Worm (Caenorhabditis elegans) whole organism, L4 larva: ENCODE measurements around the gene T04A6.3.

Experiments used
- D1046.2 ChIP-seq: fragments of 200-800 bp; sonication (Bioruptor generic); IDR thresholded peaks from 2 replicates; pipeline ENCODE4 v1.3.6; 2022; ENCODE audit warnings: missing genetic modification characterization, missing compliant biosample characterization
- F10B5.3 ChIP-seq: sonication (generic microtip); optimal IDR thresholded peaks from 2 replicates; lab custom pipeline; 2016; ENCODE audit warnings: mild to moderate bottlenecking, missing genetic modification characterization, missing compliant biosample characterization
- T20F7.1 ChIP-seq: fragments of 200-800 bp; sonication (Bioruptor generic); optimal IDR thresholded peaks from 2 replicates; lab custom pipeline; 2018; ENCODE audit warnings: mild to moderate bottlenecking, missing genetic modification characterization, missing compliant biosample characterization
- Y105C5A.15 ChIP-seq: fragments of 200-800 bp; sonication (Bioruptor generic); IDR thresholded peaks from 2 replicates; pipeline ENCODE4 v1.3.6; 2022; ENCODE audit warnings: missing genetic modification characterization, missing compliant biosample characterization
- Y48G9A.11 ChIP-seq: fragments of 200-800 bp; sonication (Bioruptor generic); IDR thresholded peaks from 2 replicates; pipeline ENCODE4 v1.3.6; 2022; ENCODE audit warnings: missing genetic modification reagents, missing genetic modification characterization, missing compliant biosample characterization
- ZK546.5 ChIP-seq, 2 experiments: sonication (generic microtip); optimal IDR thresholded peaks; 2 replicates each; lab custom pipeline; 2017; ENCODE audit warnings: missing biosample characterization in 2 of 2, missing genetic modification characterization in 2 of 2
- aha-1 ChIP-seq: fragments of 150-350 bp; peaks from one replicate; lab custom pipeline; 2014; ENCODE audit warnings: missing biosample characterization, missing genetic modification characterization
- aly-2 ChIP-seq: sonication (generic microtip); optimal IDR thresholded peaks from 2 replicates; lab custom pipeline; 2018; ENCODE audit warnings: missing biosample characterization, missing genetic modification characterization
- ama-1 ChIP-seq: fragments of 150-350 bp; optimal IDR thresholded peaks from 2 replicates; lab custom pipeline; 2014; ENCODE audit warnings: inconsistent platforms, mixed read lengths
- arid-1 ChIP-seq: fragments of 200-800 bp; sonication (Bioruptor generic); conservative IDR thresholded peaks from 2 replicates; pipeline ENCODE4 v1.3.6; 2022; ENCODE audit warnings: missing genetic modification reagents, missing genetic modification characterization, missing compliant biosample characterization
- attf-4 ChIP-seq: sonication (generic microtip); optimal IDR thresholded peaks from 3 replicates; lab custom pipeline; 2017; ENCODE audit warnings: missing biosample characterization, missing genetic modification characterization
- ctbp-1 ChIP-seq: fragments of 200-800 bp; sonication (Bioruptor generic); IDR thresholded peaks from 2 replicates; pipeline ENCODE4 v1.3.6; 2022; ENCODE audit warnings: missing genetic modification reagents, missing genetic modification characterization, missing compliant biosample characterization
- daf-8 ChIP-seq: fragments of 200-800 bp; sonication (Bioruptor generic); IDR thresholded peaks from 2 replicates; pipeline ENCODE4 v1.3.6; 2022; ENCODE audit warnings: missing genetic modification characterization, missing compliant biosample characterization
- dmd-9 ChIP-seq: fragments of 200-800 bp; sonication (Bioruptor generic); IDR thresholded peaks from 2 replicates; pipeline ENCODE4 v1.3.6; 2022; ENCODE audit warnings: missing genetic modification reagents, missing genetic modification characterization, missing compliant biosample characterization
- egl-43 ChIP-seq: fragments of 200-800 bp; sonication (Bioruptor generic); IDR thresholded peaks from 2 replicates; pipeline ENCODE4 v1.3.6; 2022; ENCODE audit warnings: missing genetic modification reagents, missing genetic modification characterization, missing compliant biosample characterization
- hlh-11 ChIP-seq: fragments of 200-800 bp; sonication (Bioruptor generic); optimal IDR thresholded peaks from 2 replicates; lab custom pipeline; 2018; ENCODE audit warnings: mild to moderate bottlenecking, missing genetic modification characterization, missing compliant biosample characterization
- hlh-30 ChIP-seq: sonication (generic microtip); optimal IDR thresholded peaks from 2 replicates; lab custom pipeline; 2017; ENCODE audit warnings: antibody characterized with exemption, mild to moderate bottlenecking, missing genetic modification characterization, missing compliant biosample characterization; ENCODE audit not compliant: insufficient read depth
- lin-13 ChIP-seq: fragments of 150-350 bp; optimal IDR thresholded peaks from 2 replicates; lab custom pipeline; 2014; ENCODE audit warnings: missing biosample characterization, missing genetic modification reagents, missing genetic modification characterization
- lin-38 ChIP-seq: fragments of 200-800 bp; sonication (Bioruptor generic); IDR thresholded peaks from 2 replicates; pipeline ENCODE4 v1.3.6; 2022; ENCODE audit warnings: missing genetic modification reagents, missing genetic modification characterization, missing compliant biosample characterization
- lin-39 ChIP-seq: fragments of 150-350 bp; optimal IDR thresholded peaks from 2 replicates; lab custom pipeline; 2014; ENCODE audit warnings: missing biosample characterization, missing genetic modification reagents, missing genetic modification characterization
- lsy-2 ChIP-seq, 2 experiments: fragments of 150-350 bp in 1 of 2; sonication (generic microtip) in 1 of 2; optimal IDR thresholded peaks; 2 replicates each; lab custom pipeline; 2014 to 2017; ENCODE audit warnings: missing biosample characterization in 2 of 2, missing genetic modification characterization in 2 of 2
- mdt-29 ChIP-seq: fragments of 200-800 bp; sonication (Bioruptor generic); IDR thresholded peaks from 2 replicates; pipeline ENCODE4 v1.3.6; 2022; ENCODE audit warnings: missing genetic modification reagents, missing genetic modification characterization, missing compliant biosample characterization
- mep-1 ChIP-seq: fragments of 150-350 bp; sonication (generic microtip); optimal IDR thresholded peaks from 3 replicates; lab custom pipeline; 2014; ENCODE audit warnings: missing biosample characterization, missing genetic modification characterization
- mxl-2 ChIP-seq: fragments of 200-800 bp; sonication (Bioruptor generic); conservative IDR thresholded peaks from 2 replicates; pipeline ENCODE4 v1.3.6; 2022; ENCODE audit warnings: missing genetic modification reagents, missing genetic modification characterization, missing compliant biosample characterization
- mxl-3 ChIP-seq: fragments of 200-800 bp; sonication (Bioruptor generic); optimal IDR thresholded peaks from 2 replicates; lab custom pipeline; 2018; ENCODE audit warnings: mild to moderate bottlenecking, missing genetic modification characterization, missing compliant biosample characterization
- nhr-102 ChIP-seq: sonication (generic microtip); optimal IDR thresholded peaks from 2 replicates; lab custom pipeline; 2016; ENCODE audit warnings: mild to moderate bottlenecking, missing genetic modification characterization, moderate library complexity, missing compliant biosample characterization
- nhr-11 ChIP-seq: fragments of 150-350 bp; optimal IDR thresholded peaks from 2 replicates; lab custom pipeline; 2014; ENCODE audit warnings: missing biosample characterization, missing genetic modification characterization
- nhr-237 ChIP-seq: sonication (generic microtip); optimal IDR thresholded peaks from 2 replicates; lab custom pipeline; 2017; ENCODE audit warnings: missing biosample characterization, missing genetic modification characterization
- nhr-25 ChIP-seq: sonication (generic microtip); optimal IDR thresholded peaks from 2 replicates; lab custom pipeline; 2017; ENCODE audit warnings: missing genetic modification characterization, mild to moderate bottlenecking, missing compliant biosample characterization, antibody characterized with exemption, moderate library complexity, borderline replicate concordance; ENCODE audit not compliant: insufficient read depth
- nhr-28 ChIP-seq: fragments of 150-350 bp; optimal IDR thresholded peaks from 2 replicates; lab custom pipeline; 2014; ENCODE audit warnings: missing biosample characterization, missing genetic modification characterization
- nhr-42 ChIP-seq: fragments of 200-800 bp; sonication (Bioruptor generic); IDR thresholded peaks from 2 replicates; pipeline ENCODE4 v1.3.6; 2022; ENCODE audit warnings: missing genetic modification characterization, missing compliant biosample characterization
- nhr-76 ChIP-seq: fragments of 150-350 bp; optimal IDR thresholded peaks from 2 replicates; lab custom pipeline; 2014; ENCODE audit warnings: missing biosample characterization, missing genetic modification characterization
- php-3 ChIP-seq: fragments of 200-800 bp; sonication (Bioruptor generic); IDR thresholded peaks from 2 replicates; pipeline ENCODE4 v1.3.6; 2022; ENCODE audit warnings: missing genetic modification reagents, missing genetic modification characterization, missing compliant biosample characterization
- pqm-1 ChIP-seq: sonication (generic microtip); optimal IDR thresholded peaks from 2 replicates; lab custom pipeline; 2017; ENCODE audit warnings: missing biosample characterization, missing genetic modification characterization
- saeg-2 ChIP-seq: fragments of 200-800 bp; sonication (Bioruptor generic); IDR thresholded peaks from 2 replicates; pipeline ENCODE4 v1.3.6; 2022; ENCODE audit warnings: missing genetic modification reagents, missing genetic modification characterization, missing compliant biosample characterization
- sdz-12 ChIP-seq: fragments of 200-800 bp; sonication (Bioruptor generic); optimal IDR thresholded peaks from 2 replicates; lab custom pipeline; 2018; ENCODE audit warnings: mild to moderate bottlenecking, missing genetic modification characterization, missing compliant biosample characterization
- tag-97 ChIP-seq: fragments of 200-800 bp; sonication (Bioruptor generic); IDR thresholded peaks from 2 replicates; pipeline ENCODE4 v1.3.6; 2022; ENCODE audit warnings: missing genetic modification characterization, missing compliant biosample characterization
- unc-62 ChIP-seq, 3 experiments: fragments of 150-350 bp in 1 of 3; sonication (generic microtip); optimal IDR thresholded peaks in 2 of 3; peaks in 1 of 3; 1 replicate in 1 of 3; 2 replicates in 2 of 3; lab custom pipeline; 2014 to 2017; ENCODE audit warnings: missing biosample characterization in 3 of 3, missing genetic modification characterization in 3 of 3, missing genetic modification reagents in 3 of 3, missing genotype in 1 of 3
- zip-2 ChIP-seq: fragments of 150-350 bp; optimal IDR thresholded peaks from 2 replicates; lab custom pipeline; 2014; ENCODE audit warnings: missing biosample characterization, missing genetic modification characterization

The T04A6.3 gene

DNA sequence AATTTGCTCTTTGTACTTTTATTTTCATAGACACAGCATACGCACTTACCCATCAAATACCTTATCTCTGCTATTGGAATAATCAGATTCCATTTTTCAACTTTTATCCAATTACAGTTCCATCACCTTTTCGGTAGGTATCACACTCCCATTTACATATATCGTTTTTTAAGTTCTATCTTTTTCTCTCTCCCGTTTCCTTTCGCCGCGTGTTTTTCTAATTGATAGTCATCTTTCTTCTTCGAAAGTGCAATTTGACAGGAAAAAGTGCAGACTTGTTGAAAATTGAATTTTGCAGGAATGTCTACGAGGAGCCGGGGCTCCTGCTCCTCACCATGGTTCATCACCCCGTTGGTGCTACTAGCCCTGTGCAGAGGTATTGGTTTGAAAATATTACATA is 17.0 kb upstream of the T04A6.3 start, which contains the start of gene fbn-1:
fbn-1 (plus strand) TSS at position 301 of the 400 bp plus-strand sequence.
- TF ChIP-seq Y48G9A.11 (GFP tag; lab: Robert Waterston, UW): no peak
- TF ChIP-seq mxl-3 (GFP tag; lab: Kevin White, UChicago): no peak
- no peak for TF ChIP-seq aly-2
- TF ChIP-seq ctbp-1 (GFP tag; lab: Robert Waterston, UW): no peak
- no peak for TF ChIP-seq nhr-76
- no peak for TF ChIP-seq arid-1 (GFP tag; lab: Robert Waterston, UW)

DNA sequence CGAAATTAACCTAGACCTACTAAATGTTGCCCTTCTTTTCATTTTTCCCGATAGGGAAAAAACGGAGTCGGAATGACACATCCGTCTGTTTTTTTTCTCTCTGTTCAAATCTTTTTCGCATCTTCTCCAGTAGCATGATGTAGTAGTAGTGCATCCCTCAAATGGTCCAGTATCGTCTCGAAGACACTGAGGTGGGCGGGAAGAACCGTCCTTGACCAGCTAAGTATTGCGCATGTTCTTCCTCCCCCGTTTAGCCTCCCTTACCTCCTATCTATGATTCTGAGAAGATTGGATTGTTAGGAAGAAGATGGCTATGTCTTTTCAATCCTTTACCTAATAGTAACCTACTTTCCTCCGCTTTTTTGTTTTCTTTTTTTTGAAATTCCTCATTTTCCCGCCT is 14.8 kb upstream of the T04A6.3 start:
- TF ChIP-seq nhr-25 (tag; lab: Kevin White, UChicago) (peak; percentile 90), php-3 (GFP tag; lab: Robert Waterston, UW) (no peak), nhr-102 (tag; lab: Kevin White, UChicago) (no peak), nhr-28 (tag; lab: Kevin White, UChicago) (peak; percentile 2), Y105C5A.15 (GFP tag; lab: Robert Waterston, UW) (no peak), mxl-2 (GFP tag; lab: Robert Waterston, UW) (no peak)

DNA sequence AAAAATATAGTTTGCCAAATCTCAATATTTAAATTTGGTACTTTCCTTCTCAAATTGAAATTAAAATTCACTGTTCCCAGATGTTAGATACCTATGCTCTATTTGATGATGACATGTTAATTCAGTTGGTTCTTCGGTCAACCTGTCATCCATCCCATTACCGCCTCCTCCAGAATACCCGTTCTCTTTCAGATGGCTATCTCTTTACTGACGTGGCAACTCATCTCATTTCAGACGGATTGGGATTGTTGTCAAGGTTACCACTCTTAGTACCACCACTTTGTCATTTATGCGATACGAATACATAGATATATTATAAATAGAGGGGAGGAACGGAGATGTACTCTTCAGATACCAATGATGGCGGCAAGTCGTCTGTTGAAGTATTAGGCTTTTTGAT is 13.2 kb upstream of the T04A6.3 start:
- TF ChIP-seq daf-8 (GFP tag; lab: Robert Waterston, UW): no peak
- TF ChIP-seq aha-1 (tag; lab: Kevin White, UChicago): peak; percentile 4
- TF ChIP-seq, all 104 proteins: peak for 1

DNA sequence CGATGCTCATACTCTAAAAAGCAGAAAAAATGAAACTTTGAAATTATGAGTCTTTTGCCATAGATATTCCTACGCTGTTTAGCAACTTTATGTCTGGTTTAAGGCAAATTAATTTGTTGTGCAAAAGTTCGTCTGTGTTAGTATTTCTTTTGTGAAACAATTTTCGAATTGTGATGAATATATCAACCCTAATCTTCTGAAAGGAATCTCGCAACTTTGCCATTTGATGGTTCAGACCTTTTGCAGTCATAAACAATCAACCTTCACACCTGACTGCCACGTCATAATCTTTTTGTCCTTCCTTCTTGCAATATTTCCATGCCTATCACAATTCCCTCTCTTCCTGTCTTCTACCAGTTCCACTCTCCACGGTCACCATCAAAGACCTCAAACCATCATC is 11.7 kb upstream of the T04A6.3 start:
- no peak for TF ChIP-seq zip-2 (tag; lab: Kevin White, UChicago)
- TF ChIP-seq unc-62 (GFP tag; optimal IDR thresholded peaks at IDR 0.05 in 1 of 2; lab: Kevin White, UChicago): peak in 1 of 2 experiments; percentile 92
- no peak for TF ChIP-seq unc-62 (tag; optimal IDR thresholded peaks at IDR 0.05; lab: Kevin White, UChicago)

DNA sequence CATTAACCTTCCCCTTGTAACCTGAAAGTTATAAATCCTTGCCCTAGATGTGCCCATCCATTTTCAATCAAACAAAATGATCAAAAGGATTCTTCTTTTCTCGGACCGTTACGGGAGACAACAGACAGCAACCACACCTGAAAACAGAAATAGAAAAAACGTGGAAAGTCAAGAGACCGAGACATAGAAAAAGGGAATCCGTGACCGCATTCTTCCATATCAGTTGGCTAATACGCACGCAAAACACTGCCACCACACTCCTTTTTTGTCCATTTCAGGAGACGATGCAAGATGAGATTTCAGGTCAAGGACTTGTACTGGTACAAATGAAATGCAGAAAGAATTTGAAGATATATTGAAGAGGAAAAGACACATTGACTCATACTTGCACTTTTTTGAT is 10.2 kb upstream of the T04A6.3 start:
- TF ChIP-seq saeg-2 (GFP tag; lab: Robert Waterston, UW) (no peak), hlh-11 (tag; lab: Kevin White, UChicago) (peak; percentile 15), T20F7.1 (GFP tag; lab: Kevin White, UChicago) (no peak), F10B5.3 (tag; lab: Kevin White, UChicago) (no peak), Y105C5A.15 (GFP tag; lab: Robert Waterston, UW) (no peak), ama-1 (lab: Kevin White, UChicago) (no peak), nhr-76 (no peak), egl-43 (GFP tag; lab: Robert Waterston, UW) (no peak), nhr-42 (GFP tag; lab: Robert Waterston, UW) (no peak), lsy-2 (tag; optimal IDR thresholded peaks at IDR 0.05; lab: Kevin White, UChicago) (no peak), attf-4 (no peak), arid-1 (GFP tag; lab: Robert Waterston, UW) (no peak), php-3 (GFP tag; lab: Robert Waterston, UW) (no peak), mdt-29 (GFP tag; lab: Robert Waterston, UW) (no peak), sdz-12 (no peak), hlh-30 (tag; lab: Kevin White, UChicago) (peak; percentile 56), lin-38 (no peak), nhr-11 (no peak), lin-39 (tag; lab: Kevin White, UChicago) (no peak), nhr-237 (no peak), dmd-9 (GFP tag; lab: Robert Waterston, UW) (no peak), zip-2 (tag; lab: Kevin White, UChicago) (no peak), lin-13 (GFP tag; lab: Kevin White, UChicago) (no peak), mep-1 (tag; lab: Kevin White, UChicago) (no peak), daf-8 (GFP tag; lab: Robert Waterston, UW) (no peak), ZK546.5 (tag; optimal IDR thresholded peaks at IDR 0.05; lab: Kevin White, UChicago) (no peak), D1046.2 (GFP tag; lab: Robert Waterston, UW) (no peak), pqm-1 (no peak), tag-97 (no peak), aha-1 (tag; lab: Kevin White, UChicago) (peak; percentile 87), nhr-28 (tag; lab: Kevin White, UChicago) (peak; percentile 35)
- TF ChIP-seq, all 104 proteins: peak for 4
